Fruit fly (Drosophila melanogaster) Kc167 (cell line): Measurements from ENCODE around the gene CG7573.

Experiments
- h ChIP-seq: fragments of >200 bp; optimal IDR thresholded peaks from 3 replicates; lab custom pipeline; 2018; ENCODE audit warnings: missing external identifiers
- ttk ChIP-seq: sonication (Bioruptor generic); optimal IDR thresholded peaks from 2 replicates; lab custom pipeline; 2017; ENCODE audit warnings: missing external identifiers

dm6 chr3L:11307032-11307356 lies 4.6 kb upstream of the CG7573 start:
- TF ChIP-seq ttk (lab: Kevin White, UChicago) (no peak), h (lab: Kevin White, UChicago) (no peak)
